Fruit fly (Drosophila melanogaster): ENCODE data around the gene CG5111.

The CG5111 gene

DNA sequence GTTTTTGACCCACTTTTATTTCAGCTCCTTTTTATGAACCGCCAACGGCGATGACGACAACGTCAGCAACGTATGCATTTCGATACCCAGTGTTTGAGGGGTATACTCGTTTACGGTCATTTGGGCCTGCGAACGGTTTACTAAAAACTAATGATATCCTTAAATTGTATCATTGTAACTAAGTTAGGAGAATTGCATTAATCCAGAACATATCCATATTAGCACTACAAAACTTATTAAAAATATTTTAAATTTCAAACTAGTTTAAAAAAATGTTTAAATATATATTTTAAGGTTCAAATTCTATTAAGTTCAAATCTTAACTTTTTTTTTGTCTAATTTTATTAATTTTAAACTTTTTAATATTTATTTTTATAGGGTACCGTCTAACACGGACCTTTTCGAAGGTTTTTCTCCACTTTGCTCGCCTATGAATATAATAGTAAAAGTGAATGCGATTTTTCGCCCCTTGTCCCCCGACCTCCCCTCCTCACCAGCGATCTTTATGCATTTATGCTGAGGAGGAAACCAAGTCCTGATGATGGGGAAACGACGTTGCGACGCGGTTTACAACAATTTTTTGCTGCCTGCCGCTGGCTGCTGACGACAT is 46.8 kb upstream of the CG5111 start (continued):
- no peak for TF ChIP-seq vri (GFP tag; optimal IDR thresholded peaks at IDR 0.05)
- TF ChIP-seq CG8119 (GFP tag; IDR thresholded peaks at IDR 0.05): peak; percentile 74
- TF ChIP-seq CG7368 (GFP tag; optimal IDR thresholded peaks at IDR 0.05): no peak
- no peak for TF ChIP-seq dsx (GFP tag; optimal IDR thresholded peaks at IDR 0.05; ENCODE audit: poor library complexity, severe bottlenecking)
- no peak for TF ChIP-seq CG11902 (GFP tag; optimal IDR thresholded peaks at IDR 0.05)
- no peak for TF ChIP-seq eg (GFP tag; IDR thresholded peaks at IDR 0.05)
- TF ChIP-seq CG9139 (GFP tag; optimal IDR thresholded peaks at IDR 0.05): no peak
- no peak for TF ChIP-seq CG31627 (GFP tag; optimal IDR thresholded peaks at IDR 0.05)
- peak; percentile 19 for TF ChIP-seq net (GFP tag; optimal IDR thresholded peaks at IDR 0.05)
- TF ChIP-seq Met (GFP tag; optimal IDR thresholded peaks at IDR 0.05): peak; percentile 0
- peak; percentile 12 for TF ChIP-seq Sox102F (GFP tag; optimal IDR thresholded peaks at IDR 0.05)
- peak; percentile 51 for TF ChIP-seq CG34406 (GFP tag; optimal IDR thresholded peaks at IDR 0.05)
- no peak for TF ChIP-seq Blimp-1 (GFP tag; optimal IDR thresholded peaks at IDR 0.05)
- TF ChIP-seq CG3919 (GFP tag; optimal IDR thresholded peaks at IDR 0.05): peak; percentile 29
- no peak for TF ChIP-seq CG6808 (GFP tag; optimal IDR thresholded peaks at IDR 0.05)
- peak; percentile 48 for TF ChIP-seq achi (GFP tag; optimal IDR thresholded peaks at IDR 0.05)
- TF ChIP-seq lz (GFP tag; optimal IDR thresholded peaks at IDR 0.05): no peak

DNA sequence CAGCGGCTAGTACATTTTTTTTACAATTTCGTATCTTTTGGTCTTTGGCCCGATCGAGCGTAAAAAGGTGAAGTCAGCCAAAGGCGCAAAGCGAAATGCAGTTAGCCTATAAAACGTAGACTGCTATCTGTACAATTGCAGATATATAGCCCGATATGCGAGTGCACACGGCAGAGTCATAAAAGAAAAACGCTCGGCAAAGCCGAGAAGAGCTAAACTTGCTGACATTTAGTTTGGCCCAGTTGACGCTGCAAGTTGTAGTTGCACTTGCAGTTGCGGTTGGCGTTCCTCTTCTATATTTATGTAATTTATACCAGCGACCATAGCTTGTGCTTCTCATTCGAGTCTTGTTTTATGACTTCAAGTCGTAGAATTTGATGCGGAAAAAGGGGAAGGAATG is 45.4 kb upstream of the CG5111 start:
- no peak for TF ChIP-seq spab (GFP tag; optimal IDR thresholded peaks at IDR 0.05)
- TF ChIP-seq esn (GFP tag; optimal IDR thresholded peaks at IDR 0.05): no peak
- TF ChIP-seq CG10631 (GFP tag; optimal IDR thresholded peaks at IDR 0.05): no peak
- TF ChIP-seq CG3919 (GFP tag; optimal IDR thresholded peaks at IDR 0.05): no peak
- no peak for TF ChIP-seq dsx (GFP tag; optimal IDR thresholded peaks at IDR 0.05; ENCODE audit: poor library complexity, severe bottlenecking)
- TF ChIP-seq Hr38 (GFP tag; optimal IDR thresholded peaks at IDR 0.05): no peak
- no peak for TF ChIP-seq salr (GFP tag; optimal IDR thresholded peaks at IDR 0.05)
- no peak for TF ChIP-seq Gug (GFP tag; IDR thresholded peaks at IDR 0.05)
- no peak for TF ChIP-seq CG11902 (GFP tag; optimal IDR thresholded peaks at IDR 0.05)
- no peak for TF ChIP-seq CG32006 (GFP tag; optimal IDR thresholded peaks at IDR 0.05)
- no peak for TF ChIP-seq eg (GFP tag; IDR thresholded peaks at IDR 0.05)
- no peak for TF ChIP-seq CG10669 (GFP tag; optimal IDR thresholded peaks at IDR 0.05)
- TF ChIP-seq Blimp-1 (GFP tag; optimal IDR thresholded peaks at IDR 0.05): no peak
- no peak for TF ChIP-seq fd85E (GFP tag; optimal IDR thresholded peaks at IDR 0.05)
- TF ChIP-seq acj6 (GFP tag; optimal IDR thresholded peaks at IDR 0.05): no peak
- no peak for TF ChIP-seq achi (GFP tag; optimal IDR thresholded peaks at IDR 0.05)

DNA sequence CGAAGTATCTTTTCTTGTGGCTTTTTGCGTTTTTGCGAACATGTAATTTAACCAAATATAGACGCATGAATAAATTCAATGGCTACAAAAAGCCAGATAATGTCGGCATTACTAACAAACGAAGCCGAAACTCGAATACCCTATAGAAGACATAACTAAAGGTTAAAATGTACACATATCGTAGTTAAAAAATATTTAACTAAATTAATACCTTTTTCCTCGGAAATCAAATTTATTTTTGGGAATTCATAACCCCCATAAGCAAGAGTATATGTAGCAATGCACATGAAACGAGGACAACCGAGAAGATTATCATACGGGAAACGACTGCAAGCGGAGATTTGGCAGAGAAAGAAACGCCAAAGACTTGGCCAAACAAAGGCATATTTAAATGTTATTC is 44.4 kb upstream of the CG5111 start:
- TF ChIP-seq Smox (GFP tag; optimal IDR thresholded peaks at IDR 0.05): peak; percentile 76
- peak; percentile 70 for TF ChIP-seq cyc (GFP tag; optimal IDR thresholded peaks at IDR 0.05)
- TF ChIP-seq salr (GFP tag; optimal IDR thresholded peaks at IDR 0.05): peak in 1 of 2 experiments; percentile 45
- TF ChIP-seq CG8319 (GFP tag; optimal IDR thresholded peaks at IDR 0.05): peak; percentile 11
- peak; percentile 45 for TF ChIP-seq Sox15 (GFP tag; optimal IDR thresholded peaks at IDR 0.05)
- TF ChIP-seq Ets21C (GFP tag; optimal IDR thresholded peaks at IDR 0.05): peak; percentile 50
- TF ChIP-seq fkh (GFP tag; optimal IDR thresholded peaks at IDR 0.05): no peak
- no peak for TF ChIP-seq Eip93F (GFP tag; optimal IDR thresholded peaks at IDR 0.05)
- peak; percentile 55 for TF ChIP-seq CG6792 (GFP tag; optimal IDR thresholded peaks at IDR 0.05)
- peak; percentile 63 for TF ChIP-seq CG8632 (GFP tag; optimal IDR thresholded peaks at IDR 0.05)
- peak; percentile 76 for TF ChIP-seq Sox102F (GFP tag; optimal IDR thresholded peaks at IDR 0.05)
- TF ChIP-seq OdsH (GFP tag; optimal IDR thresholded peaks at IDR 0.05): peak; percentile 62
- peak; percentile 13 for TF ChIP-seq CG11902 (GFP tag; optimal IDR thresholded peaks at IDR 0.05)
- TF ChIP-seq Gug (GFP tag; IDR thresholded peaks at IDR 0.05): no peak
- peak; percentile 67 for TF ChIP-seq Hr4 (GFP tag; optimal IDR thresholded peaks at IDR 0.05)
- TF ChIP-seq CG10631 (GFP tag; optimal IDR thresholded peaks at IDR 0.05): peak; percentile 58
- peak; percentile 62 for TF ChIP-seq achi (GFP tag; optimal IDR thresholded peaks at IDR 0.05)
- TF ChIP-seq CG11762 (GFP tag; optimal IDR thresholded peaks at IDR 0.05; ENCODE audit: insufficient read depth): peak; percentile 33
- peak; percentile 88 for TF ChIP-seq svp (GFP tag)
- TF ChIP-seq CG34406 (GFP tag; optimal IDR thresholded peaks at IDR 0.05): peak; percentile 67
- TF ChIP-seq esn (GFP tag; optimal IDR thresholded peaks at IDR 0.05): peak; percentile 71
- TF ChIP-seq CG11294 (GFP tag; IDR thresholded peaks at IDR 0.05): no peak
- peak; percentile 39 for TF ChIP-seq CG4318 (GFP tag; optimal IDR thresholded peaks at IDR 0.05)
- no peak for TF ChIP-seq CG1621 (tag; optimal IDR thresholded peaks at IDR 0.05)
- TF ChIP-seq CG16779 (tag; optimal IDR thresholded peaks at IDR 0.05): no peak
- peak; percentile 60; the same call in 2 of the 3 replicates for TF ChIP-seq eg (GFP tag; IDR thresholded peaks at IDR 0.05)
- peak; percentile 52 for TF ChIP-seq topi (GFP tag; optimal IDR thresholded peaks at IDR 0.05)
- TF ChIP-seq fd85E (GFP tag; optimal IDR thresholded peaks at IDR 0.05): no peak
- TF ChIP-seq CG15336 (GFP tag; IDR thresholded peaks at IDR 0.05): peak; percentile 39; the same call in 1 of the 2 replicates

Data from whole organism, prepupa.